Fruit fly (Drosophila melanogaster) whole organism, embryonic: ENCODE results near the gene Rtnl1.
A peak's percentile ranks its signal among the peaks of the same experiment; 100 is the strongest.

Experiments used
- ATbp ChIP-seq: fragments of 200-800 bp; sonication (Bioruptor generic); optimal IDR thresholded peaks from 2 replicates; lab custom pipeline; 2017; ENCODE audit warnings: missing biosample characterization, mild to moderate bottlenecking, missing genetic modification characterization, missing genetic modification reagents
- BtbVII ChIP-seq: fragments of 200-800 bp; sonication (Bioruptor generic); optimal IDR thresholded peaks from 3 replicates; lab custom pipeline; 2017; ENCODE audit warnings: missing biosample characterization, mild to moderate bottlenecking, missing genetic modification characterization
- CG10147 ChIP-seq: fragments of 200-800 bp; sonication (Bioruptor generic); optimal IDR thresholded peaks from 2 replicates; lab custom pipeline; 2019; ENCODE audit warnings: missing biosample characterization, mild to moderate bottlenecking, missing genetic modification characterization, moderate library complexity
- CG10209 ChIP-seq: fragments of 200-800 bp; sonication (Bioruptor generic); optimal IDR thresholded peaks from 3 replicates; lab custom pipeline; 2017; ENCODE audit warnings: missing biosample characterization, mild to moderate bottlenecking, missing genetic modification characterization, missing genetic modification reagents
- CG13624 ChIP-seq: fragments of 200-800 bp; sonication (Bioruptor generic); optimal IDR thresholded peaks from 2 replicates; lab custom pipeline; 2016; ENCODE audit warnings: missing biosample characterization, missing genetic modification characterization
- CG13775 ChIP-seq: fragments of 200-800 bp; sonication (Bioruptor generic); optimal IDR thresholded peaks from 3 replicates; lab custom pipeline; 2017; ENCODE audit warnings: missing biosample characterization, mild to moderate bottlenecking, missing genetic modification characterization
- CG14710 ChIP-seq: fragments of 200-800 bp; sonication (Bioruptor generic); optimal IDR thresholded peaks from 3 replicates; lab custom pipeline; 2019; ENCODE audit warnings: missing biosample characterization, mild to moderate bottlenecking, missing genetic modification characterization, moderate library complexity
- CG1647 ChIP-seq: fragments of 200-800 bp; sonication (Bioruptor generic); optimal IDR thresholded peaks from 3 replicates; lab custom pipeline; 2016; ENCODE audit warnings: missing biosample characterization, missing genetic modification characterization
- CG17361 ChIP-seq: fragments of 200-800 bp; sonication (Bioruptor generic); IDR thresholded peaks from 3 replicates; pipeline ENCODE4 v1.3.6; 2022; ENCODE audit warnings: missing biosample characterization, missing genetic modification characterization
- CG1832 ChIP-seq: fragments of 200-800 bp; sonication (Bioruptor generic); optimal IDR thresholded peaks from 2 replicates; lab custom pipeline; 2017; ENCODE audit warnings: missing biosample characterization, mild to moderate bottlenecking, missing genetic modification characterization, inconsistent platforms
- CG31365 ChIP-seq: fragments of 200-800 bp; sonication (Bioruptor generic); optimal IDR thresholded peaks from 2 replicates; lab custom pipeline; 2018; ENCODE audit warnings: missing biosample characterization, mild to moderate bottlenecking, missing genetic modification characterization
- CG4424 ChIP-seq: fragments of 200-800 bp; sonication (Bioruptor generic); optimal IDR thresholded peaks from 3 replicates; lab custom pipeline; 2016; ENCODE audit warnings: missing biosample characterization, missing genetic modification characterization
- CG4617 ChIP-seq: fragments of 200-800 bp; sonication (Bioruptor generic); optimal IDR thresholded peaks from 3 replicates; lab custom pipeline; 2016; ENCODE audit warnings: missing biosample characterization, missing genetic modification characterization, borderline replicate concordance
- CG5953 ChIP-seq: fragments of 200-800 bp; sonication (Bioruptor generic); IDR thresholded peaks from 2 replicates; pipeline ENCODE4 v1.3.6; 2022; ENCODE audit warnings: missing biosample characterization, missing genetic modification characterization
- CG7928 ChIP-seq: fragments of 200-800 bp; sonication (Bioruptor generic); optimal IDR thresholded peaks from 2 replicates; lab custom pipeline; 2017; ENCODE audit warnings: missing biosample characterization, mild to moderate bottlenecking, missing genetic modification characterization
- CG9727 ChIP-seq: fragments of 200-800 bp; sonication (Bioruptor generic); optimal IDR thresholded peaks from 3 replicates; lab custom pipeline; 2017; ENCODE audit warnings: missing biosample characterization, mild to moderate bottlenecking, missing genetic modification characterization
- CG9876 ChIP-seq: fragments of 200-800 bp; sonication (Bioruptor generic); optimal IDR thresholded peaks from 2 replicates; lab custom pipeline; 2016; ENCODE audit warnings: missing biosample characterization, missing genetic modification characterization
- D ChIP-seq, 2 experiments: fragments of 200-800 bp in 1 of 2; fragments of >200 bp in 1 of 2; sonication (Bioruptor generic) in 1 of 2; optimal IDR thresholded peaks; 2 replicates in 1 of 2; 3 replicates in 1 of 2; lab custom pipeline; 2017; ENCODE audit warnings: mild to moderate bottlenecking in 1 of 2, missing biosample characterization in 1 of 2, missing genetic modification characterization in 1 of 2, missing genetic modification reagents in 1 of 2
- Doc2 ChIP-seq: fragments of 200-800 bp; sonication (Bioruptor generic); IDR thresholded peaks from 2 replicates; pipeline ENCODE4 v1.3.6; 2022; ENCODE audit warnings: missing biosample characterization, missing genetic modification characterization
- ERR ChIP-seq: fragments of 200-800 bp; sonication (Bioruptor generic); optimal IDR thresholded peaks from 2 replicates; lab custom pipeline; 2016; ENCODE audit warnings: missing biosample characterization, missing genetic modification characterization
- Fer3 ChIP-seq: fragments of 200-800 bp; sonication (Bioruptor generic); optimal IDR thresholded peaks from 2 replicates; lab custom pipeline; 2018; ENCODE audit warnings: missing biosample characterization, mild to moderate bottlenecking, missing genetic modification characterization, moderate library complexity
- Gsc ChIP-seq: fragments of 200-800 bp; sonication (Bioruptor generic); IDR thresholded peaks from 2 replicates; pipeline ENCODE4 v1.3.6; 2022; ENCODE audit warnings: missing biosample characterization, missing genetic modification characterization
- HLH3B ChIP-seq: fragments of 200-800 bp; sonication (Bioruptor generic); IDR thresholded peaks from 2 replicates; pipeline ENCODE4 v1.3.6; 2022; ENCODE audit warnings: missing biosample characterization, missing genetic modification characterization
- Lhr ChIP-seq: fragments of 200-800 bp; sonication (Bioruptor generic); optimal IDR thresholded peaks from 3 replicates; lab custom pipeline; 2017; ENCODE audit warnings: mild to moderate bottlenecking, missing biosample characterization, missing genetic modification reagents, missing genetic modification characterization
- Myb ChIP-seq: fragments of 200-800 bp; sonication (Bioruptor generic); optimal IDR thresholded peaks from 2 replicates; lab custom pipeline; 2016; ENCODE audit warnings: missing biosample characterization, missing genetic modification characterization
- NFAT ChIP-seq: fragments of 200-800 bp; sonication (Bioruptor generic); IDR thresholded peaks from 2 replicates; pipeline ENCODE4 v1.3.6; 2022; ENCODE audit warnings: missing biosample characterization, missing genetic modification characterization
- Side ChIP-seq: fragments of 200-800 bp; sonication (Bioruptor generic); optimal IDR thresholded peaks from 2 replicates; lab custom pipeline; 2016; ENCODE audit warnings: missing biosample characterization, missing genetic modification characterization
- Sry-β ChIP-seq: fragments of 200-800 bp; sonication (Bioruptor generic); optimal IDR thresholded peaks from 2 replicates; lab custom pipeline; 2018; ENCODE audit warnings: missing biosample characterization, mild to moderate bottlenecking, missing genetic modification characterization, moderate library complexity
- ase ChIP-seq: fragments of 200-800 bp; sonication (Bioruptor generic); IDR thresholded peaks from 3 replicates; pipeline ENCODE4 v1.3.6; 2022; ENCODE audit warnings: missing biosample characterization, missing genetic modification characterization
- ash1 ChIP-seq: fragments of 200-800 bp; sonication (Bioruptor generic); optimal IDR thresholded peaks from 2 replicates; lab custom pipeline; 2018; ENCODE audit warnings: missing biosample characterization, mild to moderate bottlenecking, missing genetic modification characterization
- bowl ChIP-seq: fragments of 200-800 bp; sonication (Bioruptor generic); IDR thresholded peaks from 2 replicates; pipeline ENCODE4 v1.3.6; 2022; ENCODE audit warnings: missing biosample characterization, missing genetic modification characterization
- cad ChIP-seq: fragments of >200 bp; optimal IDR thresholded peaks from 2 replicates; lab custom pipeline; 2017; ENCODE audit warnings: missing biosample characterization, missing genetic modification characterization
- crc ChIP-seq: fragments of 200-800 bp; sonication (Bioruptor generic); optimal IDR thresholded peaks from 2 replicates; lab custom pipeline; 2016; ENCODE audit warnings: missing biosample characterization, missing genetic modification characterization
- disco-r ChIP-seq: fragments of 200-800 bp; sonication (Bioruptor generic); optimal IDR thresholded peaks from 2 replicates; lab custom pipeline; 2016; ENCODE audit warnings: missing biosample characterization, missing genetic modification characterization
- dysf ChIP-seq: fragments of 200-800 bp; sonication (Bioruptor generic); IDR thresholded peaks from 3 replicates; pipeline ENCODE4 v1.3.6; 2022; ENCODE audit warnings: missing biosample characterization, missing genetic modification characterization
- ems ChIP-seq: fragments of 200-800 bp; sonication (Bioruptor generic); optimal IDR thresholded peaks from 3 replicates; lab custom pipeline; 2016; ENCODE audit warnings: missing biosample characterization, missing genetic modification characterization
- hth ChIP-seq: fragments of >200 bp; optimal IDR thresholded peaks from 2 replicates; lab custom pipeline; 2017; ENCODE audit warnings: inconsistent platforms
- jing ChIP-seq: fragments of 200-800 bp; sonication (Bioruptor generic); optimal IDR thresholded peaks from 2 replicates; lab custom pipeline; 2018; ENCODE audit warnings: missing biosample characterization, mild to moderate bottlenecking, missing genetic modification characterization
- lbe ChIP-seq: fragments of 200-800 bp; sonication (Bioruptor generic); optimal IDR thresholded peaks from 2 replicates; lab custom pipeline; 2016; ENCODE audit warnings: missing biosample characterization, mild to moderate bottlenecking, missing genetic modification characterization
- lola ChIP-seq, 3 experiments: fragments of >200 bp in 2 of 3; fragments of 200-800 bp in 1 of 3; sonication (Bioruptor generic) in 1 of 3; optimal IDR thresholded peaks; 2 replicates each; lab custom pipeline; 2017 to 2019; ENCODE audit warnings: missing biosample characterization in 3 of 3, missing genetic modification characterization in 3 of 3, mild to moderate bottlenecking in 1 of 3, moderate library complexity in 1 of 3
- oc ChIP-seq: fragments of 200-800 bp; sonication (Bioruptor generic); optimal IDR thresholded peaks from 2 replicates; lab custom pipeline; 2018; ENCODE audit warnings: missing biosample characterization, mild to moderate bottlenecking, missing genetic modification characterization, moderate library complexity
- pb ChIP-seq: fragments of 200-800 bp; sonication (Bioruptor generic); optimal IDR thresholded peaks from 3 replicates; lab custom pipeline; 2016; ENCODE audit warnings: missing biosample characterization, missing genetic modification characterization
- pfk ChIP-seq: fragments of 200-800 bp; sonication (Bioruptor generic); optimal IDR thresholded peaks from 2 replicates; lab custom pipeline; 2018; ENCODE audit warnings: missing biosample characterization, mild to moderate bottlenecking, missing genetic modification characterization, moderate library complexity
- pnt ChIP-seq: fragments of 200-800 bp; sonication (Bioruptor generic); optimal IDR thresholded peaks from 3 replicates; lab custom pipeline; 2016; ENCODE audit warnings: missing biosample characterization, missing genetic modification characterization
- repo ChIP-seq: fragments of 200-800 bp; sonication (Bioruptor generic); optimal IDR thresholded peaks from 2 replicates; lab custom pipeline; 2016; ENCODE audit warnings: missing biosample characterization, missing genetic modification characterization
- slou ChIP-seq: fragments of 200-800 bp; sonication (Bioruptor generic); optimal IDR thresholded peaks from 3 replicates; lab custom pipeline; 2016; ENCODE audit warnings: missing biosample characterization, missing genetic modification characterization
- slp2 ChIP-seq: fragments of 200-800 bp; sonication (Bioruptor generic); optimal IDR thresholded peaks from 2 replicates; lab custom pipeline; 2016; ENCODE audit warnings: missing biosample characterization, missing genetic modification characterization
- sr ChIP-seq: fragments of 200-800 bp; sonication (Bioruptor generic); IDR thresholded peaks from 3 replicates; pipeline ENCODE4 v1.3.6; 2022; ENCODE audit warnings: missing biosample characterization, missing genetic modification characterization
- tx ChIP-seq: fragments of 200-800 bp; sonication (Bioruptor generic); optimal IDR thresholded peaks from 2 replicates; lab custom pipeline; 2016; ENCODE audit warnings: missing biosample characterization, missing genetic modification characterization
- zfh2 ChIP-seq: fragments of 200-800 bp; sonication (Bioruptor generic); optimal IDR thresholded peaks from 2 replicates; lab custom pipeline; 2016; ENCODE audit warnings: missing biosample characterization, missing genetic modification characterization

The Rtnl1 gene

dm6 chr2L:4999389-5000032 lies 10.0 kb downstream of the Rtnl1 start (continued):
- TF ChIP-seq repo (GFP tag; lab: Kevin White, UChicago) (peak; percentile 35), CG4424 (peak; percentile 61), slp2 (peak; percentile 56), pb (GFP tag; lab: Kevin White, UChicago) (no peak), dysf (peak; percentile 83), CG4617 (GFP tag; lab: Kevin White, UChicago) (peak; percentile 10), jing (peak; percentile 25), crc (GFP tag; lab: Kevin White, UChicago) (peak; percentile 32), zfh2 (GFP tag; lab: Kevin White, UChicago) (peak; percentile 46), oc (tag; lab: Kevin White, UChicago) (peak; percentile 17), bowl (no peak), CG17361 (peak; percentile 15; the same call in 1 of the 3 replicates), Gsc (GFP tag; lab: Robert Waterston, UW) (0 out of 2 replicates have a peak, but pooled peaks have one; percentile 33), CG13624 (GFP tag; lab: Kevin White, UChicago) (peak; percentile 55), tx (GFP tag; lab: Kevin White, UChicago) (peak; percentile 22), ems (GFP tag; lab: Kevin White, UChicago) (peak; percentile 61), cad (GFP tag; lab: Kevin White, UChicago) (no peak), CG14710 (peak; percentile 24), CG10147 (GFP tag; lab: Kevin White, UChicago) (peak; percentile 41), pnt (peak; percentile 56), Fer3 (tag; lab: Kevin White, UChicago) (peak; percentile 69), NFAT (GFP tag; lab: Robert Waterston, UW) (peak; percentile 66), Side (peak; percentile 52), lola (GFP tag; optimal IDR thresholded peaks at IDR 0.05; lab: Kevin White, UChicago) (peak in 1 of 3 experiments; percentile 47), HLH3B (GFP tag; lab: Robert Waterston, UW) (peak; percentile 56), CG31365 (tag; lab: Kevin White, UChicago) (no peak), ATbp (GFP tag; lab: Kevin White, UChicago) (peak; percentile 54), D (optimal IDR thresholded peaks at IDR 0.05; lab: Kevin White, UChicago) (no peak), D (GFP tag; optimal IDR thresholded peaks at IDR 0.05; lab: Kevin White, UChicago) (peak; percentile 41), pfk (GFP tag; lab: Kevin White, UChicago) (no peak), Doc2 (GFP tag; lab: Robert Waterston, UW) (no peak), BtbVII (peak; percentile 70), Lhr (GFP tag; lab: Kevin White, UChicago) (peak; percentile 26), disco-r (GFP tag; lab: Kevin White, UChicago) (no peak), sr (GFP tag; lab: Robert Waterston, UW) (peak; percentile 22; the same call in 1 of the 3 replicates), hth (lab: Kevin White, UChicago) (no peak), CG9876 (GFP tag; lab: Kevin White, UChicago) (peak; percentile 18), CG1647 (peak; percentile 36), CG10209 (GFP tag; lab: Kevin White, UChicago) (peak; percentile 72), CG9727 (GFP tag; lab: Kevin White, UChicago) (peak; percentile 67), Myb (peak; percentile 30), ase (peak; percentile 67), CG13775 (GFP tag; lab: Kevin White, UChicago) (peak; percentile 58), CG1832 (GFP tag; lab: Kevin White, UChicago) (no peak), slou (GFP tag; lab: Kevin White, UChicago) (peak; percentile 27), ash1 (GFP tag; lab: Kevin White, UChicago) (no peak), ERR (peak; percentile 12), lbe (GFP tag; lab: Kevin White, UChicago) (no peak), CG7928 (GFP tag; lab: Kevin White, UChicago) (peak; percentile 23), CG5953 (GFP tag; lab: Robert Waterston, UW) (0 out of 2 replicates have a peak, but pooled peaks have one; percentile 37), Sry-β (no peak)
